Fruit fly (Drosophila melanogaster): ENCODE measurements around the gene RpS28-like.

The RpS28-like gene

DNA sequence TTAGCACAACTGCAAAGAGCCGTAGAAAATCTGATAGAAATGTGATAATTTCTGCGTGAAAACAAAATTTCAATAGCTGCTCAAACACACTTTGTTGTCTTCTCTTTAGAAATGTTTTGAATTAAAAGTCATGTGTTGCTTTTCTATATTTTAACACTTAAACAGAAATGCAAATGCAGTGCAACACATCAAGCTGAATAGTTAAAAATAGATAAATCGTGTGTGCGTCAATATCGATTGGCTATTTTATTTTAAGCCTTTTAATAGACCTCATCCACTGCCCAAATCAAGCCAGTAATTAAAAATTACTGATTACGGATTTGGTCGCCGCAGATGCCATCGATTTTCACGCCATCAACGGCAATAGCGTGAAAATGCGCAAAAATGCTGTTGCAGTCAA lies 38.7 kb upstream of the RpS28-like start, which contains the start of gene CG4438:
TSS of gene CG4438 (minus strand) at position 101 of the 400 bp plus-strand sequence.
- no peak for TF ChIP-seq CG10348 (GFP tag; IDR thresholded peaks at IDR 0.05)
- no peak for TF ChIP-seq D1 (tag; optimal IDR thresholded peaks at IDR 0.05)
- no peak for TF ChIP-seq rn (GFP tag; IDR thresholded peaks at IDR 0.05)
- TF ChIP-seq CG4496 (GFP tag; IDR thresholded peaks at IDR 0.05) = no peak
- no peak for TF ChIP-seq CG32121 (GFP tag; IDR thresholded peaks at IDR 0.05)
- no peak for TF ChIP-seq Snoo (tag; optimal IDR thresholded peaks at IDR 0.05)
- TF ChIP-seq CG8301 (tag; optimal IDR thresholded peaks at IDR 0.05) = no peak
- TF ChIP-seq CG15710 (tag; optimal IDR thresholded peaks at IDR 0.05) = no peak
- no peak for TF ChIP-seq CG12605 (GFP tag; IDR thresholded peaks at IDR 0.05)
- no peak for TF ChIP-seq EcR (GFP tag; optimal IDR thresholded peaks at IDR 0.05)
- TF ChIP-seq CG34367 (tag; optimal IDR thresholded peaks at IDR 0.05) = no peak
- no peak for TF ChIP-seq fd96Ca (GFP tag; IDR thresholded peaks at IDR 0.05)
- no peak for TF ChIP-seq CG9948 (tag; optimal IDR thresholded peaks at IDR 0.05)
- no peak for TF ChIP-seq CG8159 (tag; optimal IDR thresholded peaks at IDR 0.05)

DNA sequence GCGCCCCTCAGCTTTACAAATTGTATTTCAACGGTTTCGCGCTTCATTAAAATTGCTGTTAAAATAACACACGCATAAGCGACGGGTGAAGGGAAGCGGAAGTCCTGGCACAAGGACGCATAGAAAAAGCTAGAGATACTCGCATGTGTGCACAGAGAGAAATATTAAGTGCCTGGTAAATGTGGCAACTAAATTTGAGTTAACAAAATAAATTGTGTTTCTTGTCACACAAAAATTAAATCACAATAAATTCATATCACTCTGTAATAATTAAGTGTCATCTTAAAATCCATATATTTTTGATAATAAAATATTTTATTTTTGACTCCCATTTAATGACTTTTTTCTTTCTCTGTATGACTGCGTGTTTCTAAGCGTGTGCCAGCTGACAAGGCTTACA lies 36.5 kb upstream of the RpS28-like start:
- TF ChIP-seq CG8159 (tag; optimal IDR thresholded peaks at IDR 0.05) (peak; percentile 30), CG34367 (tag; optimal IDR thresholded peaks at IDR 0.05) (no peak)

DNA sequence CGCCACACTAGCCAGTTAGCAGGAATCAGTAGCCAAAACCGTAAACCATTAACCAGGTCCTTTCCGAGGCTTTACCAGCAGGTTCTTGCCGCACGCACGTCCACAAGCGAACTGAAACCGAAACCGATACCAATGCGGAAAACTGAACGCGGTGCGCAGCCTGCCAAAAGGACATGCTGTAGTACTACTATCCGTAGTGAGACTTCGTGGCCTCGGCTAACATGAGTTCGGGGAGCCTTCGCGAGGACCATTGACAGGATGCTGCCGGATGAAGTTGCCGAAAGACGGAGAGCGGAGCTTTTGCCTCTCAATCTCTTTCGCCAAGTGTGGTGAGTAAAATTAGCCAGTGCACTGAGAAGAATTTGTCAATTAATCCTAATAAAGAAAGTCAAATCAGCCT lies 21.6 kb upstream of the RpS28-like start, which contains the start of gene Shawl:
TSS of gene Shawl (minus strand) at position 104 of the 400 bp plus-strand sequence.
- TF ChIP-seq fd96Ca (GFP tag; IDR thresholded peaks at IDR 0.05) (0 out of 3 replicates have a peak, but pooled peaks have one; percentile 15), CG17806 (tag; optimal IDR thresholded peaks at IDR 0.05) (no peak)

DNA sequence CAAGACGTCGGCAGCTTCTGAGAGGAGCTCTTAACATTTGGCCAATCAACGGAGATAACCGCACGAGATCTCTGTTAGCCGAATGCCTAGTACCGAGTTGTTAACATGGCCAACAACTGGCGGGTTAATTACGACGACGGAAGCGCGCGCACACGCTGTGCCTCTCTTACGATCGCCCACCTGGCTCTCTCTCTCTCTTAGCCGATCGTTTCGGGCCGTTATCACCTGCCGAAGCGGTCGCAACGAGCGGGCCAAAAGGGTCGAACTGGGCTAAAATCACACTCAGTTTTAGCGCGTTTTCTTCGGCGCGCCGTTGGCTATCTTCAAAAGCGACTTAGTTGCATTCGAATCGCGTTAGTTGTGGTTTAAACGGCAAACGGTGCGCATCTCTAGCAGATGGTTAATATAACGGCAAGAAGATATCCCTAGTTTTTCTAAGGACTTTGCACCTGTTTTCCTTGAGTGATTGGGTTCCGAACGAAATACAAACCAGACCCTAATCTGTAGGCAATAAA lies 20.3 kb upstream of the RpS28-like start, which contains the start of gene Mco1:
TSS of gene Mco1 (plus strand) at position 345 of the 515 bp plus-strand sequence.
- TF ChIP-seq CG13204 (GFP tag; optimal IDR thresholded peaks at IDR 0.05) (peak; percentile 49), CG4496 (GFP tag; IDR thresholded peaks at IDR 0.05) (peak; percentile 44; the same call in 1 of the 3 replicates), CG12605 (GFP tag; IDR thresholded peaks at IDR 0.05) (no peak)

DNA sequence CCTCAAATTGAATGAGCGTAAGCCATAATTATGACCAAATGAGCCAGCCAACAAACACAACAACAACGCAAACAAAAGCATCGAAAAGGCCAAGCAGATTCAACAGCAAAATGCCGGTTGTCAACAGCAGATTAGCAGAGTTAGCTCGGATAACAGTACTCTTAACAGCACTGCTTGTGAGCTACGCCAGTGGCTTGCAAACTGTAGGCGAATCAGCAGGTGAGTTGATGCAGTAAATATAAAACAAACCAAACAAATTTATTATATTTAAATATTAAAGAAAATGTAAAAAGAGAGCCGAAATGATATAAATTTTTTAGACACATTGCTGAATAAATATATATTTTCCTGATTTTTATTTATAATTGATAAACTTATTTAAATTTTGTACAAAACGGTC lies 15.9 kb upstream of the RpS28-like start:
- TF ChIP-seq CG10348 (GFP tag; IDR thresholded peaks at IDR 0.05) = no peak
- TF ChIP-seq CG32121 (GFP tag; IDR thresholded peaks at IDR 0.05) = no peak
- no peak for TF ChIP-seq gl (tag; optimal IDR thresholded peaks at IDR 0.05)
- no peak for TF ChIP-seq CG4496 (GFP tag; IDR thresholded peaks at IDR 0.05)
- no peak for TF ChIP-seq fd96Ca (GFP tag; IDR thresholded peaks at IDR 0.05)
- TF ChIP-seq CG8301 (tag; optimal IDR thresholded peaks at IDR 0.05) = no peak
- no peak for TF ChIP-seq CG17806 (tag; optimal IDR thresholded peaks at IDR 0.05)
- no peak for TF ChIP-seq CG34367 (tag; optimal IDR thresholded peaks at IDR 0.05)
- TF ChIP-seq CG15710 (tag; optimal IDR thresholded peaks at IDR 0.05) = no peak
- no peak for TF ChIP-seq CG12605 (GFP tag; IDR thresholded peaks at IDR 0.05)

DNA sequence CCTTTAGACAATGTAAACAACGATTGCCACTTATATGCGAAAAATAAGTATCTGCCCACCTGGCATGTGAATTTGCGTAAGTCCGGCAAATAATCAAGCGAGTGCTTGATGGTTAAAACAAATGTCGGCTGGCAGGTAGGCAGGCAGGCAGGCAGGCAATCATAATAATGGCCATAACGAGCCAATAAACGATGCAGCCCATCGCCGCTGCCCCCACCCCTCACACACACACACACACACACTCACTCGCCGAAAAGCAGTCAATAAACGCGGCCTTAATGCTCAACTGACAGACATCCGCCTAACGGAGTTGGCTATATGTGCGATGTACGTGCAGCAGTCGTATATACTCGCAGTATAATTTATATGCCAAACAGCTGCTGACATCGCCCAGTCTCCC lies 15.3 kb upstream of the RpS28-like start:
- no peak for TF ChIP-seq CG13204 (GFP tag; optimal IDR thresholded peaks at IDR 0.05)
- no peak for TF ChIP-seq CG8159 (tag; optimal IDR thresholded peaks at IDR 0.05)
- TF ChIP-seq Ets98B (GFP tag; IDR thresholded peaks at IDR 0.05) = no peak
- TF ChIP-seq CG4496 (GFP tag; IDR thresholded peaks at IDR 0.05) = no peak
- no peak for TF ChIP-seq CG32121 (GFP tag; IDR thresholded peaks at IDR 0.05)
- TF ChIP-seq gl (tag; optimal IDR thresholded peaks at IDR 0.05) = no peak
- no peak for TF ChIP-seq CG17806 (tag; optimal IDR thresholded peaks at IDR 0.05)
- TF ChIP-seq CG8301 (tag; optimal IDR thresholded peaks at IDR 0.05) = no peak
- no peak for TF ChIP-seq fd96Ca (GFP tag; IDR thresholded peaks at IDR 0.05)
- TF ChIP-seq CG14655 (GFP tag; optimal IDR thresholded peaks at IDR 0.05) = no peak
- no peak for TF ChIP-seq CG10348 (GFP tag; IDR thresholded peaks at IDR 0.05)

DNA sequence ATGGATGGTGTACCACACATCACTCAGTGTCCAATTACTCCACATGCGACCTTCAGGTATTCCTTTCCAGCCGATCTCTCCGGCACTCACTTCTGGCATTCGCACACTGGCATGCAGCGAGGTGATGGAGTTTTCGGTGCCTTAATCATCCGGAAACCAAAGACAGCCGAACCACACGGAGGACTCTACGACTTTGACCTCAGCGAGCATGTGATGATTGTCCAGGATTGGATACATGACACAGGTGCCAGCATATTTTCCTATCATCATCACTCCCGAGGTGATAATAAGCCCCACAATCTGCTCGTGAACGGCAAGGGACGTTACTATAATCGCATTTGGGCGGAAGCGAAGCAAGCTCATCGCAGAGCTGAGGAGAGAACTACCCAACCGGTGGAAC lies 12.4 kb upstream of the RpS28-like start:
- TF ChIP-seq CG8159 (tag; optimal IDR thresholded peaks at IDR 0.05) = no peak
- no peak for TF ChIP-seq D1 (tag; optimal IDR thresholded peaks at IDR 0.05)
- no peak for TF ChIP-seq Snoo (tag; optimal IDR thresholded peaks at IDR 0.05)
- no peak for TF ChIP-seq CG4496 (GFP tag; IDR thresholded peaks at IDR 0.05)
- no peak for TF ChIP-seq CG15710 (tag; optimal IDR thresholded peaks at IDR 0.05)
- TF ChIP-seq EcR (GFP tag; optimal IDR thresholded peaks at IDR 0.05) = no peak
- TF ChIP-seq CG14655 (GFP tag; optimal IDR thresholded peaks at IDR 0.05) = no peak

DNA sequence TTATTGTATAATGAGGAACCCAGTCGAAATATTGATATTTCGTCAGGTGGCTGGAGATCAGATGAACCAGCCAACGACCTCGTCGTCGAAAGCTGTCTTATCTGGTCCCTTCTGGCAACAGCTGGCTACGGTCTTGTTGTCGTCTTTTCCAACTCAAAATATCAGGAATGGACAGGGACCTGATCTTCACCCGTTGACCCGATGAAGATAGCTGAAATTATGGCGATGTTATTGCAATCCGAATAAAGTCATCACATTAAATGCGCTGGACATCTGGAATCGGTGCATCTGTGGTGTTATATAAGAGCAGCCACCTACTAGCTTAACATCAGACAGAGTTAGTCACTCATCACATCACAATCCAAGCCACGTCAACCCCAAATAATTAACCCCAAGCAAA lies 10.1 kb upstream of the RpS28-like start, which contains the start of gene Fbp2:
TSS of gene Fbp2 (plus strand) at position 251 of the 400 bp plus-strand sequence.
- TF ChIP-seq CG15710 (tag; optimal IDR thresholded peaks at IDR 0.05) (no peak), CG32121 (GFP tag; IDR thresholded peaks at IDR 0.05) (no peak), CG4496 (GFP tag; IDR thresholded peaks at IDR 0.05) (no peak), Ets98B (GFP tag; IDR thresholded peaks at IDR 0.05) (no peak), CG34367 (tag; optimal IDR thresholded peaks at IDR 0.05) (no peak), Snoo (tag; optimal IDR thresholded peaks at IDR 0.05) (no peak), CG8301 (tag; optimal IDR thresholded peaks at IDR 0.05) (no peak), Pif1A (GFP tag; optimal IDR thresholded peaks at IDR 0.05) (no peak), CG13204 (GFP tag; optimal IDR thresholded peaks at IDR 0.05) (no peak)
